Worm (Caenorhabditis elegans) whole organism, L3 larva: ENCODE results near the gene pals-31.

Experiments used
- ama-1 ChIP-seq: fragments of 150-350 bp; optimal IDR thresholded peaks from 2 replicates; lab custom pipeline; 2018
- daf-12 ChIP-seq: fragments of 150-350 bp; optimal IDR thresholded peaks from 2 replicates; lab custom pipeline; 2014; ENCODE audit warnings: missing biosample characterization, missing genetic modification reagents, missing genetic modification characterization
- eor-1 ChIP-seq, 2 experiments: fragments of 150-350 bp; optimal IDR thresholded peaks; 2 replicates each; lab custom pipeline; 2014 to 2018; ENCODE audit warnings: missing biosample characterization in 2 of 2, missing genetic modification characterization in 2 of 2
- lin-39 ChIP-seq: fragments of 150-350 bp; optimal IDR thresholded peaks from 2 replicates; lab custom pipeline; 2018; ENCODE audit warnings: missing biosample characterization, missing genetic modification reagents, missing genetic modification characterization
- mdl-1 ChIP-seq: fragments of 150-350 bp; optimal IDR thresholded peaks from 2 replicates; lab custom pipeline; 2014; ENCODE audit warnings: missing biosample characterization, missing genetic modification characterization
- snpc-4 ChIP-seq: fragments of 150-350 bp; optimal IDR thresholded peaks from 2 replicates; lab custom pipeline; 2014; ENCODE audit warnings: missing biosample characterization, missing genetic modification characterization
- ztf-4 ChIP-seq: fragments of 150-350 bp; optimal IDR thresholded peaks from 2 replicates; lab custom pipeline; 2014; ENCODE audit warnings: missing biosample characterization, missing genetic modification characterization

- TF ChIP-seq lin-39 (no peak), daf-12 (tag; lab: Kevin White, UChicago) (no peak), snpc-4 (tag; lab: Kevin White, UChicago) (no peak), ama-1 (no peak), mdl-1 (no peak), ztf-4 (tag; lab: Kevin White, UChicago) (no peak), eor-1 (tag; optimal IDR thresholded peaks at IDR 0.05; lab: Kevin White, UChicago) (no peak)
Observed at ce11 chrV:646129-646528, 9.7 kb downstream of the pals-31 start, which contains the start of gene F48G7.12.
